Worm (Caenorhabditis elegans) whole organism, young adult: ENCODE data around the gene ugt-59.
"Not testable (repeated sequence)": the region's sequence is repeated elsewhere in the genome, so short reads cannot be mapped to it uniquely, and the experiment has no call there.

Experiments
- hsf-1 ChIP-seq: fragments of 200-800 bp; sonication (Bioruptor generic); IDR thresholded peaks from 2 replicates; pipeline ENCODE4 v1.3.6; 2022; ENCODE audit warnings: missing genetic modification reagents, missing genetic modification characterization, missing compliant biosample characterization
- lin-35 ChIP-seq, 3 experiments: fragments of 150-350 bp in 2 of 3; sonication (generic microtip) in 1 of 3; optimal IDR thresholded peaks; 2 replicates each; lab custom pipeline; 2014 to 2018; ENCODE audit warnings: missing biosample characterization in 3 of 3, missing genetic modification characterization in 3 of 3, missing genetic modification reagents in 3 of 3
- nhr-120 ChIP-seq: fragments of 200-800 bp; sonication (Bioruptor generic); IDR thresholded peaks from 2 replicates; pipeline ENCODE4 v1.3.6; 2022; ENCODE audit warnings: missing genetic modification characterization, missing compliant biosample characterization
- rcor-1 ChIP-seq: fragments of 200-800 bp; sonication (Bioruptor generic); IDR thresholded peaks from 2 replicates; pipeline ENCODE4 v1.3.6; 2022; ENCODE audit warnings: missing genetic modification reagents, missing genetic modification characterization, missing compliant biosample characterization
- snpc-4 ChIP-seq, 5 experiments: fragments of 150-350 bp in 1 of 5; sonication (generic microtip) in 4 of 5; optimal IDR thresholded peaks; 2 replicates each; lab custom pipeline; 2014 to 2018; ENCODE audit warnings: missing genetic modification characterization in 5 of 5, missing biosample characterization in 3 of 5, antibody characterized with exemption in 2 of 5, mild to moderate bottlenecking in 2 of 5, missing compliant biosample characterization in 2 of 5, missing genotype in 2 of 5, moderate library complexity in 2 of 5, missing genetic modification reagents in 1 of 5
- somi-1 ChIP-seq: fragments of 200-800 bp; sonication (Bioruptor generic); optimal IDR thresholded peaks from 2 replicates; lab custom pipeline; 2018; ENCODE audit warnings: mild to moderate bottlenecking, missing genetic modification characterization, missing compliant biosample characterization
- ztf-18 ChIP-seq: sonication (generic microtip); optimal IDR thresholded peaks from 2 replicates; lab custom pipeline; 2016; ENCODE audit warnings: missing genotype, mild to moderate bottlenecking, missing genetic modification characterization, missing compliant biosample characterization

DNA sequence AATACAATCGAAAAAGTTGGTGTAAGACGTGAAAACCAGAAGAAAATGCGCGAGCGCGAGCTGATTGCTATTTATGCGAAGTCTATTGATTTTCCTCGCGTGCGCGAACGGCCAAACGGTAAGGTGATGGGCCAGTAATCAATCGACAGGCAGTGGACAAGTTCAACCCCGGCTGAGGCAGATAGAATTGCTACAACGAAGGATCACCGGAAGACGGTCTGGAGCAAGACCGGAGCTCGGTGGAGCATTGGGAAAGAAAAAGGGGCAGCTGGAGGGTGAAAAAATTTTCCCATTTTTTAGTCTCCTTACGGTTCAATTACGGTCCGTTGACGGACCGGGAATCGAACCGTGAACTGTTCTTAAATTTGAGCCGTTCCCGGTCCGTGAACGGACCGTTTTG, 37.1 kb upstream of the ugt-59 start:
- not testable (repeated sequence) for TF ChIP-seq lin-35 (GFP tag; optimal IDR thresholded peaks at IDR 0.05; lab: Kevin White, UChicago); hsf-1; nhr-120 (GFP tag; lab: Robert Waterston, UW); snpc-4 (GFP tag; optimal IDR thresholded peaks at IDR 0.05; lab: Kevin White, UChicago); snpc-4 (tag; optimal IDR thresholded peaks at IDR 0.05; lab: Kevin White, UChicago); ztf-18 (tag; lab: Kevin White, UChicago); somi-1 (GFP tag; lab: Kevin White, UChicago)
- TF ChIP-seq rcor-1: peak; percentile 45
